Fruit fly (Drosophila melanogaster): ENCODE measurements around the gene RpS27A.

dm6 chr2L:10379865-10380264 is 28.3 kb upstream of the RpS27A start, which contains the start of gene gny:
- no peak for TF ChIP-seq CG8359 (GFP tag; optimal IDR thresholded peaks at IDR 0.05; ENCODE audit: borderline replicate concordance)
- no peak for TF ChIP-seq hkb (optimal IDR thresholded peaks at IDR 0.05)
- no peak for TF ChIP-seq hkb (GFP tag; IDR thresholded peaks at IDR 0.05)
- TF ChIP-seq esg (GFP tag; conservative IDR thresholded peaks at IDR 0.05), result no peak
- TF ChIP-seq CG18011 (GFP tag; optimal IDR thresholded peaks at IDR 0.05), result no peak
- no peak for TF ChIP-seq kay (GFP tag; optimal IDR thresholded peaks at IDR 0.05)
- TF ChIP-seq zfh1 (GFP tag; IDR thresholded peaks at IDR 0.05), result no peak
